Worm (Caenorhabditis elegans) whole organism, early embryonic: ENCODE results near the gene srx-65.

Experiments used
- B0310.2 ChIP-seq: sonication (generic microtip); optimal IDR thresholded peaks from 2 replicates; lab custom pipeline; 2016; ENCODE audit warnings: mild to moderate bottlenecking, missing genetic modification characterization, missing compliant biosample characterization
- F13C5.2 ChIP-seq: sonication (generic microtip); optimal IDR thresholded peaks from 2 replicates; lab custom pipeline; 2017; ENCODE audit warnings: mild to moderate bottlenecking, missing genetic modification characterization, inconsistent platforms, missing compliant biosample characterization
- aly-1 ChIP-seq: sonication (generic microtip); optimal IDR thresholded peaks from 2 replicates; lab custom pipeline; 2016; ENCODE audit warnings: missing genetic modification characterization, missing compliant biosample characterization
- ama-1 ChIP-seq: fragments of 150-350 bp; optimal IDR thresholded peaks from 2 replicates; lab custom pipeline; 2014
- flt-1 ChIP-seq: fragments of 200-800 bp; sonication (Bioruptor generic); IDR thresholded peaks from 2 replicates; pipeline ENCODE4 v1.3.6; 2022; ENCODE audit warnings: missing genetic modification characterization, missing compliant biosample characterization
- hnd-1 ChIP-seq: sonication (generic microtip); optimal IDR thresholded peaks from 2 replicates; lab custom pipeline; 2016; ENCODE audit warnings: missing genetic modification characterization, missing compliant biosample characterization
- pes-1 ChIP-seq: fragments of 200-800 bp; sonication (Bioruptor generic); IDR thresholded peaks from 2 replicates; pipeline ENCODE4 v1.3.6; 2022; ENCODE audit warnings: missing genetic modification reagents, missing genetic modification characterization, missing compliant biosample characterization
- scrt-1 ChIP-seq: fragments of 200-800 bp; sonication (Bioruptor generic); IDR thresholded peaks from 2 replicates; pipeline ENCODE4 v1.3.6; 2022; ENCODE audit warnings: missing genetic modification characterization, missing compliant biosample characterization
- sea-1 ChIP-seq: fragments of 200-800 bp; sonication (Bioruptor generic); conservative IDR thresholded peaks from 2 replicates; pipeline ENCODE4 v1.3.6; 2022; ENCODE audit warnings: missing genetic modification characterization, missing compliant biosample characterization
- tbx-37 ChIP-seq: fragments of 200-800 bp; sonication (Bioruptor generic); conservative IDR thresholded peaks from 2 replicates; pipeline ENCODE4 v1.3.6; 2022; ENCODE audit warnings: missing genetic modification reagents, missing genetic modification characterization, missing compliant biosample characterization

ce11 chrV:3878223-3878622 lies 43.5 kb upstream of the srx-65 start, which contains the start of gene nhr-159:
- TF ChIP-seq aly-1 (no peak), hnd-1 (tag; lab: Kevin White, UChicago) (no peak), F13C5.2 (no peak), ama-1 (lab: Kevin White, UChicago) (no peak), scrt-1 (GFP tag; lab: Robert Waterston, UW) (no peak), sea-1 (GFP tag; lab: Robert Waterston, UW) (no peak), tbx-37 (GFP tag; lab: Robert Waterston, UW) (no peak), flt-1 (GFP tag; lab: Robert Waterston, UW) (no peak), B0310.2 (tag; lab: Kevin White, UChicago) (no peak), pes-1 (no peak)
